Fruit fly (Drosophila melanogaster) whole organism, embryonic: ENCODE data around the gene CG32320.

ENCODE experiments used
- Atf-2 ChIP-seq: fragments of 200-800 bp; sonication (Bioruptor generic); optimal IDR thresholded peaks from 2 replicates; lab custom pipeline; 2016; ENCODE audit warnings: missing biosample characterization, missing genetic modification characterization
- Awh ChIP-seq: fragments of 200-800 bp; sonication (Bioruptor generic); IDR thresholded peaks from 2 replicates; pipeline ENCODE4, ENCODE4 v1.3.6; 2022; ENCODE audit warnings: missing biosample characterization, missing genetic modification characterization
- Bdp1 ChIP-seq: fragments of 200-800 bp; sonication (Bioruptor generic); optimal IDR thresholded peaks from 3 replicates; lab custom pipeline; 2016; ENCODE audit warnings: missing biosample characterization, missing genetic modification characterization
- Bgb ChIP-seq: fragments of 200-800 bp; sonication (Bioruptor generic); IDR thresholded peaks from 2 replicates; pipeline ENCODE4 v1.3.6; 2022; ENCODE audit warnings: missing biosample characterization, missing genetic modification characterization; ENCODE audit not compliant: partially characterized antibody
- CG12155 ChIP-seq: fragments of 200-800 bp; sonication (Bioruptor generic); optimal IDR thresholded peaks from 3 replicates; lab custom pipeline; 2016; ENCODE audit warnings: missing biosample characterization, missing genetic modification characterization
- CG12769 ChIP-seq: fragments of 200-800 bp; sonication (Bioruptor generic); optimal IDR thresholded peaks from 2 replicates; lab custom pipeline; 2019; ENCODE audit warnings: missing biosample characterization, mild to moderate bottlenecking, missing genetic modification characterization, moderate library complexity
- CG14860 ChIP-seq: fragments of 200-800 bp; sonication (Bioruptor generic); IDR thresholded peaks from 3 replicates; pipeline ENCODE4 v1.3.6; 2022; ENCODE audit warnings: missing biosample characterization, missing genetic modification characterization; ENCODE audit not compliant: partially characterized antibody
- CG16813 ChIP-seq: fragments of 200-800 bp; sonication (Bioruptor generic); IDR thresholded peaks from 3 replicates; pipeline ENCODE4 v1.3.6; 2022; ENCODE audit warnings: missing biosample characterization, missing genetic modification characterization; ENCODE audit not compliant: partially characterized antibody
- CG18262 ChIP-seq: fragments of 200-800 bp; optimal IDR thresholded peaks from 3 replicates; lab custom pipeline; 2019; ENCODE audit warnings: missing biosample characterization, mild to moderate bottlenecking, missing genetic modification characterization, moderate library complexity
- CG18599 ChIP-seq: fragments of 200-800 bp; sonication (Bioruptor generic); optimal IDR thresholded peaks from 3 replicates; lab custom pipeline; 2017; ENCODE audit warnings: missing biosample characterization, missing genetic modification characterization, mild to moderate bottlenecking, moderate library complexity, missing genetic modification reagents
- CG2129 ChIP-seq: fragments of 200-800 bp; sonication (Bioruptor generic); IDR thresholded peaks from 2 replicates; pipeline ENCODE4 v1.3.6; 2022; ENCODE audit warnings: missing biosample characterization, missing genetic modification characterization; ENCODE audit not compliant: partially characterized antibody
- CG2202 ChIP-seq: fragments of 200-800 bp; sonication (Bioruptor generic); optimal IDR thresholded peaks from 2 replicates; lab custom pipeline; 2018; ENCODE audit warnings: missing biosample characterization, mild to moderate bottlenecking, missing genetic modification characterization
- CG2712 ChIP-seq: fragments of 200-800 bp; optimal IDR thresholded peaks from 3 replicates; lab custom pipeline; 2019; ENCODE audit warnings: missing biosample characterization, mild to moderate bottlenecking, missing genetic modification characterization, moderate library complexity
- CG33213 ChIP-seq: fragments of 200-800 bp; sonication (Bioruptor generic); optimal IDR thresholded peaks from 3 replicates; lab custom pipeline; 2016; ENCODE audit warnings: missing biosample characterization, missing genetic modification characterization
- CG34224 ChIP-seq: fragments of 200-800 bp; sonication (Bioruptor generic); IDR thresholded peaks from 3 replicates; pipeline ENCODE4 v1.3.6; 2022; ENCODE audit warnings: missing biosample characterization, missing genetic modification characterization; ENCODE audit not compliant: partially characterized antibody
- CG34376 ChIP-seq: fragments of 200-800 bp; sonication (Bioruptor generic); optimal IDR thresholded peaks from 2 replicates; lab custom pipeline; 2018; ENCODE audit warnings: missing biosample characterization, mild to moderate bottlenecking, missing genetic modification characterization
- CG42726 ChIP-seq: fragments of 200-800 bp; sonication (Bioruptor generic); IDR thresholded peaks from 2 replicates; pipeline ENCODE4 v1.3.6; 2022; ENCODE audit warnings: missing biosample characterization, missing genetic modification characterization; ENCODE audit not compliant: partially characterized antibody
- CG43689 ChIP-seq: fragments of 200-800 bp; sonication (Bioruptor generic); IDR thresholded peaks from 2 replicates; pipeline ENCODE4 v1.3.6; 2022; ENCODE audit warnings: missing biosample characterization, missing genetic modification characterization
- CG6272 ChIP-seq: fragments of 200-800 bp; sonication (Bioruptor generic); IDR thresholded peaks from 2 replicates; pipeline ENCODE4 v1.3.6; 2022; ENCODE audit warnings: missing biosample characterization, missing genetic modification characterization
- CG6791 ChIP-seq: fragments of 200-800 bp; sonication (Bioruptor generic); IDR thresholded peaks from 3 replicates; pipeline ENCODE4 v1.3.6; 2022; ENCODE audit warnings: missing biosample characterization, missing genetic modification characterization; ENCODE audit not compliant: partially characterized antibody
- CG7963 ChIP-seq: fragments of 200-800 bp; sonication (Bioruptor generic); IDR thresholded peaks from 3 replicates; pipeline ENCODE4 v1.3.6; 2022; ENCODE audit warnings: missing biosample characterization, missing genetic modification characterization; ENCODE audit not compliant: partially characterized antibody
- Dll ChIP-seq: fragments of 200-800 bp; sonication (Bioruptor generic); IDR thresholded peaks from 4 replicates; pipeline ENCODE4 v1.3.6; 2022; ENCODE audit warnings: missing biosample characterization, missing genetic modification characterization; ENCODE audit not compliant: partially characterized antibody
- Eip74EF ChIP-seq, 2 experiments: fragments of 200-800 bp in 1 of 2; fragments of >200 bp in 1 of 2; sonication (Bioruptor generic) in 1 of 2; optimal IDR thresholded peaks; 2 replicates each; lab custom pipeline; 2017 to 2019; ENCODE audit warnings: missing biosample characterization in 2 of 2, missing genetic modification characterization in 2 of 2, mild to moderate bottlenecking in 1 of 2, moderate library complexity in 1 of 2
- HLH4C ChIP-seq: fragments of 200-800 bp; sonication (Bioruptor generic); IDR thresholded peaks from 3 replicates; pipeline ENCODE4 v1.3.6; 2022; ENCODE audit warnings: missing biosample characterization, missing genetic modification characterization; ENCODE audit not compliant: partially characterized antibody
- Opbp ChIP-seq: fragments of 200-800 bp; sonication (Bioruptor generic); IDR thresholded peaks from 3 replicates; pipeline ENCODE4 v1.3.6; 2022; ENCODE audit warnings: missing biosample characterization, missing genetic modification characterization; ENCODE audit not compliant: partially characterized antibody
- Pdp1 ChIP-seq, 2 experiments: fragments of 200-800 bp; sonication (Bioruptor generic); optimal IDR thresholded peaks; 3 replicates each; lab custom pipeline; 2016; ENCODE audit warnings: missing biosample characterization in 2 of 2, missing genetic modification characterization in 2 of 2, mild to moderate bottlenecking in 1 of 2, moderate library complexity in 1 of 2
- Scr ChIP-seq: fragments of 200-800 bp; sonication (Bioruptor generic); IDR thresholded peaks from 2 replicates; pipeline ENCODE4 v1.3.6; 2022; ENCODE audit warnings: missing biosample characterization, missing genetic modification characterization; ENCODE audit not compliant: partially characterized antibody
- Sox102F ChIP-seq: fragments of 200-800 bp; sonication (Bioruptor generic); optimal IDR thresholded peaks from 2 replicates; lab custom pipeline; 2018; ENCODE audit warnings: missing biosample characterization, mild to moderate bottlenecking, missing genetic modification characterization, moderate library complexity
- Stat92E ChIP-seq, 3 experiments: fragments of >200 bp in 2 of 3; fragments of 200-800 bp in 1 of 3; sonication (Bioruptor generic) in 1 of 3; optimal IDR thresholded peaks; 2 replicates each; lab custom pipeline; 2017 to 2019; ENCODE audit warnings: missing biosample characterization in 3 of 3, missing genetic modification characterization in 3 of 3, mild to moderate bottlenecking in 1 of 3, moderate library complexity in 1 of 3
- amos ChIP-seq: fragments of 200-800 bp; sonication (Bioruptor generic); IDR thresholded peaks from 2 replicates; pipeline ENCODE4 v1.3.6; 2022; ENCODE audit warnings: missing biosample characterization, missing genetic modification characterization; ENCODE audit not compliant: partially characterized antibody
- ato ChIP-seq: fragments of 200-800 bp; sonication (Bioruptor generic); IDR thresholded peaks from 2 replicates; pipeline ENCODE4 v1.3.6; 2022; ENCODE audit warnings: missing biosample characterization, missing genetic modification characterization; ENCODE audit not compliant: partially characterized antibody
- bbx ChIP-seq: fragments of 200-800 bp; sonication (Bioruptor generic); IDR thresholded peaks from 2 replicates; pipeline ENCODE4 v1.3.6; 2022; ENCODE audit warnings: missing biosample characterization, missing genetic modification characterization; ENCODE audit not compliant: partially characterized antibody
- esg ChIP-seq: fragments of 200-800 bp; sonication (Bioruptor generic); conservative IDR thresholded peaks from 2 replicates; pipeline ENCODE4 v1.3.6; 2022; ENCODE audit warnings: missing biosample characterization, missing genetic modification characterization
- knrl ChIP-seq: fragments of 200-800 bp; sonication (Bioruptor generic); IDR thresholded peaks from 3 replicates; pipeline ENCODE4 v1.3.6; 2022; ENCODE audit warnings: missing biosample characterization, missing genetic modification characterization; ENCODE audit not compliant: partially characterized antibody
- nom ChIP-seq: fragments of 200-800 bp; sonication (Bioruptor generic); optimal IDR thresholded peaks from 2 replicates; lab custom pipeline; 2017; ENCODE audit warnings: missing biosample characterization, missing genetic modification characterization, mild to moderate bottlenecking, moderate library complexity, missing genetic modification reagents
- sens ChIP-seq: fragments of 200-800 bp; sonication (Bioruptor generic); peaks from one replicate; lab custom pipeline; 2016; ENCODE audit warnings: missing biosample characterization, missing genetic modification characterization
- sima ChIP-seq: fragments of 200-800 bp; sonication (Bioruptor generic); optimal IDR thresholded peaks from 2 replicates; lab custom pipeline; 2016; ENCODE audit warnings: missing biosample characterization, missing genetic modification characterization
- sna ChIP-seq: fragments of 200-800 bp; sonication (Bioruptor generic); IDR thresholded peaks from 2 replicates; pipeline ENCODE4 v1.3.6; 2022; ENCODE audit warnings: missing biosample characterization, missing genetic modification characterization; ENCODE audit not compliant: partially characterized antibody
- sqz ChIP-seq: fragments of 200-800 bp; sonication (Bioruptor generic); optimal IDR thresholded peaks from 3 replicates; lab custom pipeline; 2018; ENCODE audit warnings: missing biosample characterization, mild to moderate bottlenecking, missing genetic modification characterization
- zen2 ChIP-seq: fragments of 200-800 bp; sonication (Bioruptor generic); IDR thresholded peaks from 3 replicates; pipeline ENCODE4 v1.3.6; 2022; ENCODE audit warnings: missing biosample characterization, missing genetic modification characterization; ENCODE audit not compliant: partially characterized antibody

The CG32320 gene

dm6 chr3L:1397510-1397909 lies 876 bp upstream of the CG32320 start:
- TF ChIP-seq Opbp = peak; percentile 70; the same call in 2 of the 3 replicates
- TF ChIP-seq CG34224 (GFP tag; lab: Robert Waterston, UW) = peak; percentile 39; the same call in 1 of the 3 replicates
- peak; percentile 95 for TF ChIP-seq Bdp1 (GFP tag; lab: Kevin White, UChicago)
- TF ChIP-seq CG6791 (GFP tag; lab: Robert Waterston, UW) = 0 out of 3 replicates have a peak, but pooled peaks have one; percentile 24
- TF ChIP-seq amos (GFP tag; lab: Robert Waterston, UW) = peak; percentile 77; the same call in 1 of the 2 replicates
- TF ChIP-seq CG2129 (GFP tag; lab: Robert Waterston, UW) = 0 out of 2 replicates have a peak, but pooled peaks have one; percentile 10
- peak; percentile 73 for TF ChIP-seq CG16813 (GFP tag; lab: Robert Waterston, UW)

dm6 chr3L:1401364-1401978 lies 3.1 kb downstream of the CG32320 start:
- no peak for TF ChIP-seq CG43689 (GFP tag; lab: Robert Waterston, UW)
- TF ChIP-seq Eip74EF (GFP tag; optimal IDR thresholded peaks at IDR 0.05; lab: Kevin White, UChicago) = peak in 1 of 2 experiments; percentile 33
- peak; percentile 60; the same call in 1 of the 2 replicates for TF ChIP-seq amos (GFP tag; lab: Robert Waterston, UW)
- peak; percentile 33 for TF ChIP-seq sqz (GFP tag; lab: Kevin White, UChicago)
- TF ChIP-seq CG14860 (GFP tag; lab: Robert Waterston, UW) = peak; percentile 56; the same call in 2 of the 3 replicates
- TF ChIP-seq esg (GFP tag; lab: Robert Waterston, UW) = no peak
- TF ChIP-seq CG34376 (GFP tag; lab: Kevin White, UChicago) = peak; percentile 2
- TF ChIP-seq CG12769 (tag; lab: Kevin White, UChicago) = peak; percentile 33
- peak; percentile 72 for TF ChIP-seq Scr
- TF ChIP-seq Dll (GFP tag; lab: Robert Waterston, UW) = peak; percentile 57; the same call in 3 of the 4 replicates
- no peak for TF ChIP-seq CG6272
- TF ChIP-seq CG12155 (GFP tag; lab: Kevin White, UChicago) = no peak
- TF ChIP-seq CG42726 (GFP tag; lab: Robert Waterston, UW) = peak; percentile 38
- TF ChIP-seq knrl = peak; percentile 45; the same call in 1 of the 3 replicates
- no peak for TF ChIP-seq Awh (GFP tag; lab: Robert Waterston, UW)
- 0 out of 2 replicates have a peak, but pooled peaks have one; percentile 58 for TF ChIP-seq sna (GFP tag; lab: Robert Waterston, UW)
- TF ChIP-seq zen2 (GFP tag; lab: Robert Waterston, UW) = peak; percentile 45; the same call in 1 of the 3 replicates
- TF ChIP-seq bbx (GFP tag; lab: Robert Waterston, UW) = peak; percentile 60; the same call in 1 of the 2 replicates
- TF ChIP-seq Bgb (GFP tag; lab: Robert Waterston, UW) = peak; percentile 50
- TF ChIP-seq HLH4C (GFP tag; lab: Robert Waterston, UW) = peak; percentile 58; the same call in 2 of the 3 replicates
- peak; percentile 72; the same call in 2 of the 3 replicates for TF ChIP-seq CG6791 (GFP tag; lab: Robert Waterston, UW)
- no peak for TF ChIP-seq CG18599 (GFP tag; lab: Kevin White, UChicago)
- peak; percentile 98 for TF ChIP-seq Bdp1 (GFP tag; lab: Kevin White, UChicago)
- peak; percentile 79 for TF ChIP-seq CG16813 (GFP tag; lab: Robert Waterston, UW)
- no peak for TF ChIP-seq sens (GFP tag; lab: Kevin White, UChicago)
- no peak for TF ChIP-seq Atf-2 (GFP tag; lab: Kevin White, UChicago)
- TF ChIP-seq CG2712 (tag; lab: Kevin White, UChicago) = no peak
- TF ChIP-seq ato (GFP tag; lab: Robert Waterston, UW) = peak; percentile 42
- 0 out of 2 replicates have a peak, but pooled peaks have one; percentile 22 for TF ChIP-seq CG2129 (GFP tag; lab: Robert Waterston, UW)
- TF ChIP-seq Opbp = peak; percentile 32; the same call in 2 of the 3 replicates
- no peak for TF ChIP-seq CG2202 (tag; lab: Kevin White, UChicago)
- TF ChIP-seq nom (GFP tag; lab: Kevin White, UChicago) = no peak
- TF ChIP-seq CG34224 (GFP tag; lab: Robert Waterston, UW) = 0 out of 3 replicates have a peak, but pooled peaks have one; percentile 31
- peak in 1 of 3 experiments; percentile 53 for TF ChIP-seq Stat92E (GFP tag; optimal IDR thresholded peaks at IDR 0.05; lab: Kevin White, UChicago)
- TF ChIP-seq CG18262 (tag; lab: Kevin White, UChicago) = peak; percentile 14
- no peak for TF ChIP-seq Sox102F (GFP tag; lab: Kevin White, UChicago)
- TF ChIP-seq sima (GFP tag; lab: Kevin White, UChicago) = no peak
- no peak for TF ChIP-seq CG33213 (GFP tag; lab: Kevin White, UChicago)
- TF ChIP-seq CG7963 (GFP tag; lab: Robert Waterston, UW) = 0 out of 3 replicates have a peak, but pooled peaks have one; percentile 6
- peak in 1 of 2 experiments; percentile 88 for TF ChIP-seq Pdp1 (GFP tag; optimal IDR thresholded peaks at IDR 0.05; lab: Kevin White, UChicago)
